Fruit fly (Drosophila melanogaster) whole organism, embryonic: Measurements from ENCODE around the gene CG9286.

Experiments
- Abd-B ChIP-seq: fragments of 200-800 bp; sonication (Bioruptor generic); optimal IDR thresholded peaks from 2 replicates; lab custom pipeline; 2018; ENCODE audit warnings: missing biosample characterization, mild to moderate bottlenecking, missing genetic modification characterization, moderate library complexity
- Atf6 ChIP-seq: fragments of 200-800 bp; sonication (Bioruptor generic); IDR thresholded peaks from 2 replicates; pipeline ENCODE4 v1.3.6; 2022; ENCODE audit warnings: missing biosample characterization, missing genetic modification characterization
- Bdp1 ChIP-seq: fragments of 200-800 bp; sonication (Bioruptor generic); optimal IDR thresholded peaks from 3 replicates; lab custom pipeline; 2016; ENCODE audit warnings: missing biosample characterization, missing genetic modification characterization
- CG11085 ChIP-seq: fragments of 200-800 bp; sonication (Bioruptor generic); IDR thresholded peaks from 2 replicates; pipeline ENCODE4 v1.3.6; 2022; ENCODE audit warnings: missing biosample characterization, missing genetic modification characterization
- CG11696 ChIP-seq: fragments of 200-800 bp; sonication (Bioruptor generic); IDR thresholded peaks from 2 replicates; pipeline ENCODE4 v1.3.6; 2022; ENCODE audit warnings: missing biosample characterization, missing genetic modification characterization
- CG12071 ChIP-seq: fragments of 200-800 bp; sonication (Bioruptor generic); optimal IDR thresholded peaks from 3 replicates; lab custom pipeline; 2018; ENCODE audit warnings: missing biosample characterization, mild to moderate bottlenecking, missing genetic modification characterization
- CG14860 ChIP-seq: fragments of 200-800 bp; sonication (Bioruptor generic); IDR thresholded peaks from 3 replicates; pipeline ENCODE4 v1.3.6; 2022; ENCODE audit warnings: missing biosample characterization, missing genetic modification characterization; ENCODE audit not compliant: partially characterized antibody
- CG14965 ChIP-seq: fragments of 200-800 bp; sonication (Bioruptor generic); optimal IDR thresholded peaks from 2 replicates; lab custom pipeline; 2016; ENCODE audit warnings: missing biosample characterization, missing genetic modification characterization, borderline replicate concordance
- CG15479 ChIP-seq: fragments of 200-800 bp; sonication (Bioruptor generic); optimal IDR thresholded peaks from 3 replicates; lab custom pipeline; 2019; ENCODE audit warnings: missing biosample characterization, mild to moderate bottlenecking, missing genetic modification characterization, moderate library complexity
- CG15601 ChIP-seq: fragments of 200-800 bp; sonication (Bioruptor generic); optimal IDR thresholded peaks from 3 replicates; lab custom pipeline; 2019; ENCODE audit warnings: missing biosample characterization, mild to moderate bottlenecking, missing genetic modification characterization, moderate library complexity
- CG17612 ChIP-seq: fragments of 200-800 bp; sonication (Bioruptor generic); IDR thresholded peaks from 2 replicates; pipeline ENCODE4 v1.3.6; 2022; ENCODE audit warnings: missing biosample characterization, missing genetic modification characterization
- CG17912 ChIP-seq: fragments of 200-800 bp; sonication (Bioruptor generic); optimal IDR thresholded peaks from 2 replicates; lab custom pipeline; 2018; ENCODE audit warnings: missing biosample characterization, mild to moderate bottlenecking, missing genetic modification characterization
- CG2120 ChIP-seq: fragments of 200-800 bp; sonication (Bioruptor generic); optimal IDR thresholded peaks from 3 replicates; lab custom pipeline; 2016; ENCODE audit warnings: missing biosample characterization, missing genetic modification characterization
- CG2129 ChIP-seq: fragments of 200-800 bp; sonication (Bioruptor generic); IDR thresholded peaks from 2 replicates; pipeline ENCODE4 v1.3.6; 2022; ENCODE audit warnings: missing biosample characterization, missing genetic modification characterization; ENCODE audit not compliant: partially characterized antibody
- CG30020 ChIP-seq: fragments of 200-800 bp; optimal IDR thresholded peaks from 2 replicates; lab custom pipeline; 2019; ENCODE audit warnings: missing biosample characterization, mild to moderate bottlenecking, missing genetic modification characterization, moderate library complexity
- CG31224 ChIP-seq: fragments of 200-800 bp; sonication (Bioruptor generic); IDR thresholded peaks from 2 replicates; pipeline ENCODE4 v1.3.6; 2022; ENCODE audit warnings: missing biosample characterization, missing genetic modification characterization
- CG31388 ChIP-seq: fragments of 200-800 bp; sonication (Bioruptor generic); optimal IDR thresholded peaks from 2 replicates; lab custom pipeline; 2016; ENCODE audit warnings: missing biosample characterization, missing genetic modification characterization
- CG43689 ChIP-seq: fragments of 200-800 bp; sonication (Bioruptor generic); IDR thresholded peaks from 2 replicates; pipeline ENCODE4 v1.3.6; 2022; ENCODE audit warnings: missing biosample characterization, missing genetic modification characterization
- CG9876 ChIP-seq: fragments of 200-800 bp; sonication (Bioruptor generic); optimal IDR thresholded peaks from 2 replicates; lab custom pipeline; 2016; ENCODE audit warnings: missing biosample characterization, missing genetic modification characterization
- CG9932 ChIP-seq: fragments of 200-800 bp; sonication (Bioruptor generic); IDR thresholded peaks from 2 replicates; pipeline ENCODE4 v1.3.6; 2022; ENCODE audit warnings: missing biosample characterization, missing genetic modification characterization
- CHES-1-like ChIP-seq: fragments of 200-800 bp; sonication (Bioruptor generic); optimal IDR thresholded peaks from 2 replicates; lab custom pipeline; 2016; ENCODE audit warnings: missing biosample characterization, missing genetic modification characterization
- Camta ChIP-seq: fragments of 200-800 bp; sonication (Bioruptor generic); optimal IDR thresholded peaks from 2 replicates; lab custom pipeline; 2016; ENCODE audit warnings: missing biosample characterization, missing genetic modification characterization
- CkIIα-i1 ChIP-seq: fragments of 200-800 bp; sonication (Bioruptor generic); IDR thresholded peaks from 2 replicates; pipeline ENCODE4 v1.3.6; 2022; ENCODE audit warnings: missing biosample characterization, missing genetic modification characterization
- D19A ChIP-seq: fragments of 200-800 bp; optimal IDR thresholded peaks from 3 replicates; lab custom pipeline; 2019; ENCODE audit warnings: missing biosample characterization, mild to moderate bottlenecking, missing genetic modification characterization, moderate library complexity
- Dip2 ChIP-seq: fragments of 200-800 bp; sonication (Bioruptor generic); IDR thresholded peaks from 2 replicates; pipeline ENCODE4 v1.3.6; 2022; ENCODE audit warnings: missing biosample characterization, missing genetic modification characterization
- Doc3 ChIP-seq: fragments of 200-800 bp; sonication (Bioruptor generic); IDR thresholded peaks from 3 replicates; pipeline ENCODE4 v1.3.6; 2022; ENCODE audit warnings: missing biosample characterization, missing genetic modification characterization; ENCODE audit not compliant: partially characterized antibody
- Dref ChIP-seq: fragments of 200-800 bp; sonication (Bioruptor generic); IDR thresholded peaks from 2 replicates; pipeline ENCODE4 v1.3.6; 2022; ENCODE audit warnings: missing biosample characterization, missing genetic modification characterization
- Hand ChIP-seq: fragments of 200-800 bp; sonication (Bioruptor generic); optimal IDR thresholded peaks from 2 replicates; lab custom pipeline; 2017; ENCODE audit warnings: mild to moderate bottlenecking, missing biosample characterization, missing genetic modification reagents, missing genetic modification characterization
- Lpt ChIP-seq: fragments of >200 bp; optimal IDR thresholded peaks from 2 replicates; lab custom pipeline; 2018; ENCODE audit warnings: missing biosample characterization, missing genetic modification characterization
- Mes4 ChIP-seq: fragments of 200-800 bp; sonication (Bioruptor generic); optimal IDR thresholded peaks from 2 replicates; lab custom pipeline; 2016; ENCODE audit warnings: missing biosample characterization, missing genetic modification characterization
- Nf-YB ChIP-seq: fragments of 200-800 bp; sonication (Bioruptor generic); optimal IDR thresholded peaks from 3 replicates; lab custom pipeline; 2019; ENCODE audit warnings: missing biosample characterization, mild to moderate bottlenecking, missing genetic modification characterization, moderate library complexity
- Sin3A ChIP-seq: fragments of >200 bp; optimal IDR thresholded peaks from 2 replicates; lab custom pipeline; 2018
- Sry-δ ChIP-seq: fragments of 200-800 bp; sonication (Bioruptor generic); optimal IDR thresholded peaks from 2 replicates; lab custom pipeline; 2016; ENCODE audit warnings: missing biosample characterization, missing genetic modification characterization
- Stat92E ChIP-seq, 3 experiments: fragments of >200 bp in 2 of 3; fragments of 200-800 bp in 1 of 3; sonication (Bioruptor generic) in 1 of 3; optimal IDR thresholded peaks; 2 replicates each; lab custom pipeline; 2017 to 2019; ENCODE audit warnings: missing biosample characterization in 3 of 3, missing genetic modification characterization in 3 of 3, mild to moderate bottlenecking in 1 of 3, moderate library complexity in 1 of 3
- Taf1 ChIP-seq: fragments of 200-800 bp; sonication (Bioruptor generic); IDR thresholded peaks from 2 replicates; pipeline ENCODE4 v1.3.6; 2022; ENCODE audit warnings: missing biosample characterization, missing genetic modification characterization
- Tbp ChIP-seq: fragments of >200 bp; optimal IDR thresholded peaks from 2 replicates; lab custom pipeline; 2018; ENCODE audit warnings: missing biosample characterization, missing genetic modification characterization
- az2 ChIP-seq: fragments of 200-800 bp; sonication (Bioruptor generic); optimal IDR thresholded peaks from 3 replicates; lab custom pipeline; 2016; ENCODE audit warnings: missing biosample characterization, missing genetic modification characterization
- cato ChIP-seq: fragments of 200-800 bp; sonication (Bioruptor generic); optimal IDR thresholded peaks from 2 replicates; lab custom pipeline; 2016; ENCODE audit warnings: missing biosample characterization, missing genetic modification characterization, borderline replicate concordance
- dimm ChIP-seq: fragments of 200-800 bp; sonication (Bioruptor generic); IDR thresholded peaks from 2 replicates; pipeline ENCODE4 v1.3.6; 2022; ENCODE audit warnings: missing biosample characterization, missing genetic modification characterization
- dm ChIP-seq: fragments of 200-800 bp; sonication (Bioruptor generic); optimal IDR thresholded peaks from 3 replicates; lab custom pipeline; 2016; ENCODE audit warnings: missing biosample characterization, missing genetic modification characterization
- dmrt99B ChIP-seq: fragments of 200-800 bp; sonication (Bioruptor generic); optimal IDR thresholded peaks from 2 replicates; lab custom pipeline; 2018; ENCODE audit warnings: missing biosample characterization, mild to moderate bottlenecking, missing genetic modification characterization, moderate library complexity
- dysf ChIP-seq: fragments of 200-800 bp; sonication (Bioruptor generic); IDR thresholded peaks from 3 replicates; pipeline ENCODE4 v1.3.6; 2022; ENCODE audit warnings: missing biosample characterization, missing genetic modification characterization
- emc ChIP-seq: fragments of 200-800 bp; sonication (Bioruptor generic); optimal IDR thresholded peaks from 2 replicates; lab custom pipeline; 2016; ENCODE audit warnings: missing biosample characterization, missing genetic modification characterization
- eyg ChIP-seq: fragments of 200-800 bp; sonication (Bioruptor generic); optimal IDR thresholded peaks from 3 replicates; lab custom pipeline; 2016; ENCODE audit warnings: missing biosample characterization, missing genetic modification characterization
- gfzf ChIP-seq: fragments of 200-800 bp; sonication (Bioruptor generic); optimal IDR thresholded peaks from 2 replicates; lab custom pipeline; 2016; ENCODE audit warnings: missing biosample characterization, mild to moderate bottlenecking, missing genetic modification characterization, moderate library complexity
- kay ChIP-seq: fragments of 200-800 bp; sonication (Bioruptor generic); optimal IDR thresholded peaks from 2 replicates; lab custom pipeline; 2016; ENCODE audit warnings: missing biosample characterization, missing genetic modification characterization
- klu ChIP-seq: fragments of 200-800 bp; sonication (Bioruptor generic); IDR thresholded peaks from 2 replicates; pipeline ENCODE4 v1.3.6; 2022; ENCODE audit warnings: missing biosample characterization, missing genetic modification characterization
- nau ChIP-seq: fragments of 200-800 bp; sonication (Bioruptor generic); optimal IDR thresholded peaks from 3 replicates; lab custom pipeline; 2017; ENCODE audit warnings: missing biosample characterization, mild to moderate bottlenecking, missing genetic modification characterization, missing genetic modification reagents
- otp ChIP-seq: fragments of 200-800 bp; sonication (Bioruptor generic); IDR thresholded peaks from 3 replicates; pipeline ENCODE4, ENCODE4 v1.3.6; 2022; ENCODE audit warnings: missing biosample characterization, missing genetic modification characterization
- sens-2 ChIP-seq: fragments of 200-800 bp; sonication (Bioruptor generic); IDR thresholded peaks from 2 replicates; pipeline ENCODE4 v1.3.6; 2022; ENCODE audit warnings: missing biosample characterization, missing genetic modification characterization
- sim ChIP-seq: fragments of 200-800 bp; sonication (Bioruptor generic); IDR thresholded peaks from 2 replicates; pipeline ENCODE4 v1.3.6; 2022; ENCODE audit warnings: missing biosample characterization, missing genetic modification characterization
- tx ChIP-seq: fragments of 200-800 bp; sonication (Bioruptor generic); optimal IDR thresholded peaks from 2 replicates; lab custom pipeline; 2016; ENCODE audit warnings: missing biosample characterization, missing genetic modification characterization

Gene CG9286

dm6 chr3R:13800430-13800848, 19.7 kb downstream of the CG9286 start (continued):
- TF ChIP-seq nau (GFP tag; lab: Kevin White, UChicago) (peak; percentile 82), tx (GFP tag; lab: Kevin White, UChicago) (peak; percentile 41), kay (GFP tag; lab: Kevin White, UChicago) (peak; percentile 71), dimm (peak; percentile 74), CkIIα-i1 (peak; percentile 63; the same call in 1 of the 2 replicates), az2 (GFP tag; lab: Kevin White, UChicago) (peak; percentile 88), CG11696 (GFP tag; lab: Robert Waterston, UW) (peak; percentile 83), CG14965 (GFP tag; lab: Kevin White, UChicago) (no peak), Abd-B (GFP tag; lab: Kevin White, UChicago) (peak; percentile 73), CG14860 (GFP tag; lab: Robert Waterston, UW) (peak; percentile 57; the same call in 2 of the 3 replicates), Nf-YB (GFP tag; lab: Kevin White, UChicago) (peak; percentile 73), sim (GFP tag; lab: Robert Waterston, UW) (peak; percentile 87), dysf (peak; percentile 95), CG17912 (GFP tag; lab: Kevin White, UChicago) (peak; percentile 25), Camta (GFP tag; lab: Kevin White, UChicago) (peak; percentile 52), CG15601 (tag; lab: Kevin White, UChicago) (peak; percentile 85), Taf1 (GFP tag; lab: Robert Waterston, UW) (peak; percentile 93), eyg (GFP tag; lab: Kevin White, UChicago) (no peak), Mes4 (GFP tag; lab: Kevin White, UChicago) (peak; percentile 16), CG43689 (peak; percentile 72), dm (no peak), CG12071 (GFP tag; lab: Kevin White, UChicago) (peak; percentile 69), CG2120 (GFP tag; lab: Kevin White, UChicago) (peak; percentile 90), gfzf (no peak), CG9932 (GFP tag; lab: Robert Waterston, UW) (peak; percentile 93), Lpt (GFP tag; lab: Kevin White, UChicago) (no peak), Bdp1 (peak; percentile 34), CG11085 (GFP tag; lab: Robert Waterston, UW) (peak; percentile 87), dmrt99B (tag; lab: Kevin White, UChicago) (peak; percentile 94), otp (GFP tag; lab: Robert Waterston, UW) (peak; percentile 93), cato (GFP tag; lab: Kevin White, UChicago) (peak; percentile 64), CG30020 (tag; lab: Kevin White, UChicago) (no peak), Doc3 (no peak), Dref (GFP tag; lab: Robert Waterston, UW) (no peak; the same call in 1 of the 2 replicates), klu (GFP tag; lab: Robert Waterston, UW) (peak; percentile 75), emc (no peak), Hand (peak; percentile 98), CG31224 (GFP tag; lab: Robert Waterston, UW) (no peak), Sry-δ (GFP tag; lab: Kevin White, UChicago) (peak; percentile 11), CG31388 (GFP tag; lab: Kevin White, UChicago) (peak; percentile 73), CG15479 (GFP tag; lab: Kevin White, UChicago) (no peak), sens-2 (peak; percentile 83), CHES-1-like (GFP tag; lab: Kevin White, UChicago) (peak; percentile 41), Tbp (GFP tag; lab: Kevin White, UChicago) (no peak), Dip2 (GFP tag; lab: Robert Waterston, UW) (no peak), Atf6 (GFP tag; lab: Robert Waterston, UW) (peak; percentile 96), Sin3A (lab: Kevin White, UChicago) (no peak), CG9876 (GFP tag; lab: Kevin White, UChicago) (no peak), Stat92E (GFP tag; optimal IDR thresholded peaks at IDR 0.05; lab: Kevin White, UChicago) (no peak), CG17612 (peak; percentile 73), D19A (tag; lab: Kevin White, UChicago) (peak; percentile 74), CG2129 (GFP tag; lab: Robert Waterston, UW) (no peak)
